Fruit fly (Drosophila melanogaster) whole organism, embryonic: ENCODE measurements around the gene CG32767.

ENCODE experiments used
- ATbp ChIP-seq: fragments of 200-800 bp; sonication (Bioruptor generic); optimal IDR thresholded peaks from 2 replicates; lab custom pipeline; 2017; ENCODE audit warnings: missing biosample characterization, mild to moderate bottlenecking, missing genetic modification characterization, missing genetic modification reagents
- Bgb ChIP-seq: fragments of 200-800 bp; sonication (Bioruptor generic); IDR thresholded peaks from 2 replicates; pipeline ENCODE4 v1.3.6; 2022; ENCODE audit warnings: missing biosample characterization, missing genetic modification characterization; ENCODE audit not compliant: partially characterized antibody
- Blimp-1 ChIP-seq: fragments of 200-800 bp; sonication (Bioruptor generic); optimal IDR thresholded peaks from 3 replicates; lab custom pipeline; 2018; ENCODE audit warnings: missing biosample characterization, missing genetic modification characterization, mild to moderate bottlenecking, moderate library complexity, missing genetic modification reagents
- C15 ChIP-seq: fragments of 200-800 bp; sonication (Bioruptor generic); IDR thresholded peaks from 3 replicates; pipeline ENCODE4 v1.3.6; 2022; ENCODE audit warnings: missing biosample characterization, missing genetic modification characterization
- CG10565 ChIP-seq: fragments of 200-800 bp; sonication (Bioruptor generic); optimal IDR thresholded peaks from 3 replicates; lab custom pipeline; 2016; ENCODE audit warnings: missing biosample characterization, mild to moderate bottlenecking, missing genetic modification characterization
- CG14014 ChIP-seq: fragments of 200-800 bp; sonication (Bioruptor generic); IDR thresholded peaks from 2 replicates; pipeline ENCODE4 v1.3.6; 2022; ENCODE audit warnings: missing biosample characterization, missing genetic modification characterization
- CG14860 ChIP-seq: fragments of 200-800 bp; sonication (Bioruptor generic); IDR thresholded peaks from 3 replicates; pipeline ENCODE4 v1.3.6; 2022; ENCODE audit warnings: missing biosample characterization, missing genetic modification characterization; ENCODE audit not compliant: partially characterized antibody
- CG15514 ChIP-seq: fragments of 200-800 bp; sonication (Bioruptor generic); optimal IDR thresholded peaks from 3 replicates; lab custom pipeline; 2017; ENCODE audit warnings: missing biosample characterization, missing genetic modification characterization, mild to moderate bottlenecking, moderate library complexity, missing genetic modification reagents
- CG1602 ChIP-seq: fragments of 200-800 bp; sonication (Bioruptor generic); optimal IDR thresholded peaks from 3 replicates; lab custom pipeline; 2016; ENCODE audit warnings: missing biosample characterization, missing genetic modification characterization
- CG17328 ChIP-seq: fragments of 200-800 bp; sonication (Bioruptor generic); IDR thresholded peaks from 2 replicates; pipeline ENCODE4 v1.3.6; 2022; ENCODE audit warnings: missing biosample characterization, missing genetic modification characterization
- CG17802 ChIP-seq: fragments of 200-800 bp; sonication (Bioruptor generic); optimal IDR thresholded peaks from 2 replicates; lab custom pipeline; 2018; ENCODE audit warnings: missing biosample characterization, mild to moderate bottlenecking, missing genetic modification characterization, moderate library complexity
- CG18599 ChIP-seq: fragments of 200-800 bp; sonication (Bioruptor generic); optimal IDR thresholded peaks from 3 replicates; lab custom pipeline; 2017; ENCODE audit warnings: missing biosample characterization, missing genetic modification characterization, mild to moderate bottlenecking, moderate library complexity, missing genetic modification reagents
- CG2202 ChIP-seq: fragments of 200-800 bp; sonication (Bioruptor generic); optimal IDR thresholded peaks from 2 replicates; lab custom pipeline; 2018; ENCODE audit warnings: missing biosample characterization, mild to moderate bottlenecking, missing genetic modification characterization
- CG30403 ChIP-seq: fragments of 200-800 bp; sonication (Bioruptor generic); optimal IDR thresholded peaks from 3 replicates; lab custom pipeline; 2016; ENCODE audit warnings: missing biosample characterization, missing genetic modification characterization
- CG33213 ChIP-seq: fragments of 200-800 bp; sonication (Bioruptor generic); optimal IDR thresholded peaks from 3 replicates; lab custom pipeline; 2016; ENCODE audit warnings: missing biosample characterization, missing genetic modification characterization
- CG7271 ChIP-seq: fragments of 200-800 bp; sonication (Bioruptor generic); optimal IDR thresholded peaks from 2 replicates; lab custom pipeline; 2018; ENCODE audit warnings: missing biosample characterization, mild to moderate bottlenecking, missing genetic modification characterization, moderate library complexity
- CG8924 ChIP-seq: fragments of 200-800 bp; optimal IDR thresholded peaks from 3 replicates; lab custom pipeline; 2019; ENCODE audit warnings: missing biosample characterization, mild to moderate bottlenecking, missing genetic modification characterization, moderate library complexity
- CG9437 ChIP-seq: fragments of 200-800 bp; sonication (Bioruptor generic); optimal IDR thresholded peaks from 2 replicates; lab custom pipeline; 2018; ENCODE audit warnings: missing biosample characterization, mild to moderate bottlenecking, missing genetic modification characterization
- CG9817 ChIP-seq: fragments of 200-800 bp; sonication (Bioruptor generic); optimal IDR thresholded peaks from 2 replicates; lab custom pipeline; 2018; ENCODE audit warnings: missing biosample characterization, mild to moderate bottlenecking, missing genetic modification characterization, moderate library complexity
- CrebB ChIP-seq: fragments of 200-800 bp; sonication (Bioruptor generic); optimal IDR thresholded peaks from 3 replicates; lab custom pipeline; 2018; ENCODE audit warnings: missing biosample characterization, mild to moderate bottlenecking, missing genetic modification characterization
- Dad ChIP-seq: fragments of 200-800 bp; sonication (Bioruptor generic); optimal IDR thresholded peaks from 3 replicates; lab custom pipeline; 2016; ENCODE audit warnings: missing biosample characterization, missing genetic modification characterization
- Doc2 ChIP-seq: fragments of 200-800 bp; sonication (Bioruptor generic); IDR thresholded peaks from 2 replicates; pipeline ENCODE4 v1.3.6; 2022; ENCODE audit warnings: missing biosample characterization, missing genetic modification characterization
- Drgx ChIP-seq: fragments of 200-800 bp; sonication (Bioruptor generic); IDR thresholded peaks from 2 replicates; pipeline ENCODE4 v1.3.6; 2022; ENCODE audit warnings: missing biosample characterization, missing genetic modification characterization
- HLH4C ChIP-seq: fragments of 200-800 bp; sonication (Bioruptor generic); IDR thresholded peaks from 3 replicates; pipeline ENCODE4 v1.3.6; 2022; ENCODE audit warnings: missing biosample characterization, missing genetic modification characterization; ENCODE audit not compliant: partially characterized antibody
- Mes4 ChIP-seq: fragments of 200-800 bp; sonication (Bioruptor generic); optimal IDR thresholded peaks from 2 replicates; lab custom pipeline; 2016; ENCODE audit warnings: missing biosample characterization, missing genetic modification characterization
- Mrtf ChIP-seq: fragments of 200-800 bp; sonication (Bioruptor generic); IDR thresholded peaks from 3 replicates; pipeline ENCODE4 v1.3.6; 2022; ENCODE audit warnings: missing biosample characterization, missing genetic modification characterization
- NC2β ChIP-seq: fragments of 200-800 bp; sonication (Bioruptor generic); optimal IDR thresholded peaks from 2 replicates; lab custom pipeline; 2016; ENCODE audit warnings: missing biosample characterization, missing genetic modification characterization
- Oaz ChIP-seq: fragments of 200-800 bp; sonication (Bioruptor generic); IDR thresholded peaks from 2 replicates; pipeline ENCODE4 v1.3.6; 2022; ENCODE audit warnings: missing biosample characterization, missing genetic modification characterization
- Stat92E ChIP-seq, 3 experiments: fragments of >200 bp in 2 of 3; fragments of 200-800 bp in 1 of 3; sonication (Bioruptor generic) in 1 of 3; optimal IDR thresholded peaks; 2 replicates each; lab custom pipeline; 2017 to 2019; ENCODE audit warnings: missing biosample characterization in 3 of 3, missing genetic modification characterization in 3 of 3, mild to moderate bottlenecking in 1 of 3, moderate library complexity in 1 of 3
- ac ChIP-seq: fragments of 200-800 bp; sonication (Bioruptor generic); optimal IDR thresholded peaks from 3 replicates; lab custom pipeline; 2017; ENCODE audit warnings: missing biosample characterization, mild to moderate bottlenecking, missing genetic modification characterization
- ash1 ChIP-seq: fragments of 200-800 bp; sonication (Bioruptor generic); optimal IDR thresholded peaks from 2 replicates; lab custom pipeline; 2018; ENCODE audit warnings: missing biosample characterization, mild to moderate bottlenecking, missing genetic modification characterization
- bigmax ChIP-seq: fragments of 200-800 bp; sonication (Bioruptor generic); optimal IDR thresholded peaks from 2 replicates; lab custom pipeline; 2018; ENCODE audit warnings: missing biosample characterization, mild to moderate bottlenecking, missing genetic modification characterization
- cg ChIP-seq: fragments of 200-800 bp; sonication (Bioruptor generic); optimal IDR thresholded peaks from 3 replicates; lab custom pipeline; 2019; ENCODE audit warnings: missing biosample characterization, mild to moderate bottlenecking, missing genetic modification characterization, moderate library complexity
- chif ChIP-seq, 2 experiments: fragments of 200-800 bp; sonication (Bioruptor generic); optimal IDR thresholded peaks; 3 replicates each; lab custom pipeline; 2016; ENCODE audit warnings: missing biosample characterization in 2 of 2, missing genetic modification characterization in 2 of 2
- danr ChIP-seq: fragments of 200-800 bp; sonication (Bioruptor generic); IDR thresholded peaks from 2 replicates; pipeline ENCODE4 v1.3.6; 2022; ENCODE audit warnings: missing biosample characterization, missing genetic modification characterization
- dati ChIP-seq: fragments of 200-800 bp; sonication (Bioruptor generic); IDR thresholded peaks from 2 replicates; pipeline ENCODE4 v1.3.6; 2022; ENCODE audit warnings: missing biosample characterization, missing genetic modification characterization
- dpn ChIP-seq, 2 experiments: fragments of 200-800 bp; sonication (Bioruptor generic); optimal IDR thresholded peaks; 3 replicates each; lab custom pipeline; 2016; ENCODE audit warnings: missing biosample characterization in 2 of 2, missing genetic modification characterization in 2 of 2
- eve ChIP-seq, 2 experiments: fragments of >200 bp; optimal IDR thresholded peaks; 2 replicates each; lab custom pipeline; 2017; ENCODE audit warnings: missing biosample characterization in 2 of 2, missing genetic modification characterization in 2 of 2
- ewg ChIP-seq: fragments of 200-800 bp; sonication (Bioruptor generic); optimal IDR thresholded peaks from 3 replicates; lab custom pipeline; 2017; ENCODE audit warnings: mild to moderate bottlenecking, missing biosample characterization, missing genetic modification reagents, missing genetic modification characterization
- exex ChIP-seq: fragments of 200-800 bp; sonication (Bioruptor generic); optimal IDR thresholded peaks from 4 replicates; lab custom pipeline; 2018; ENCODE audit warnings: missing biosample characterization, mild to moderate bottlenecking, missing genetic modification characterization, moderate library complexity
- gce ChIP-seq: fragments of 200-800 bp; sonication (Bioruptor generic); IDR thresholded peaks from 3 replicates; pipeline ENCODE4 v1.3.6; 2022; ENCODE audit warnings: missing biosample characterization, missing genetic modification characterization
- insv ChIP-seq, 2 experiments: fragments of 200-800 bp; sonication (Bioruptor generic); optimal IDR thresholded peaks; 3 replicates each; lab custom pipeline; 2016 to 2018; ENCODE audit warnings: missing biosample characterization in 2 of 2, missing genetic modification characterization in 2 of 2
- kni ChIP-seq: fragments of 200-800 bp; sonication (Bioruptor generic); optimal IDR thresholded peaks from 3 replicates; lab custom pipeline; 2017; ENCODE audit warnings: mild to moderate bottlenecking, missing biosample characterization, missing genetic modification reagents, missing genetic modification characterization
- nerfin-1 ChIP-seq: fragments of 200-800 bp; sonication (Bioruptor generic); optimal IDR thresholded peaks from 3 replicates; lab custom pipeline; 2019; ENCODE audit warnings: missing biosample characterization, mild to moderate bottlenecking, missing genetic modification characterization, moderate library complexity
- pho ChIP-seq: fragments of 200-800 bp; sonication (Bioruptor generic); optimal IDR thresholded peaks from 2 replicates; lab custom pipeline; 2016; ENCODE audit warnings: missing biosample characterization, missing genetic modification characterization
- sug ChIP-seq: fragments of 200-800 bp; optimal IDR thresholded peaks from 2 replicates; lab custom pipeline; 2019; ENCODE audit warnings: missing biosample characterization, mild to moderate bottlenecking, missing genetic modification characterization, moderate library complexity
- unc-4 ChIP-seq: fragments of 200-800 bp; sonication (Bioruptor generic); IDR thresholded peaks from 2 replicates; pipeline ENCODE4 v1.3.6; 2022; ENCODE audit warnings: missing biosample characterization, missing genetic modification characterization; ENCODE audit not compliant: partially characterized antibody
- yki ChIP-seq: fragments of >200 bp; optimal IDR thresholded peaks from 3 replicates; lab custom pipeline; 2018
- zen ChIP-seq: fragments of 200-800 bp; sonication (Bioruptor generic); optimal IDR thresholded peaks from 3 replicates; lab custom pipeline; 2018; ENCODE audit warnings: missing biosample characterization, mild to moderate bottlenecking, missing genetic modification characterization, moderate library complexity

Gene CG32767

DNA sequence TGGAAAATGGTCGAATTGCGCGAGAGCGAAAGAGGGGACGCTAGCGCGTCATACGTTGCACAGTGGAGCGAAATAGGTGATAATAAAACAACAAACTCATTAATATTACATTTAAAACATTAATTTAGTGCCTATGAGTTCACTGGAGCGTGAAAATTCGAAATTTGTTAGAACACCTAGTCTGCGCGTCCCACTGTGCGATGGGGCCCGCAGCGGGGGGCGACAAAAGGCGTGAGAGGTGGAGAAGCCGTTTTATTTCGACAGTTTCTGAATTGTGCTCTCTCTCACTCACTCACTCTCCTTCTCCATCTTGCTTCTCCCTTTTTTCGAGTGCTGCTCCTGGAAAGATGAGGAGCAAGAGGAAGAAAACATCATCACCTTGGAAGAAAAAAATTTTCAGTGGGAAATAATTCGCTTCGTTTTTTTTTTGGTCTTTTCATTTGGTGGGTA is 896 bp downstream of the CG32767 start (continued):
- peak; percentile 95 for TF ChIP-seq kni
- peak; percentile 91 for TF ChIP-seq CrebB (tag; lab: Kevin White, UChicago)
- peak; percentile 73 for TF ChIP-seq ash1 (GFP tag; lab: Kevin White, UChicago)
- TF ChIP-seq CG2202 (tag; lab: Kevin White, UChicago): peak; percentile 79
- peak; percentile 87 for TF ChIP-seq CG10565 (GFP tag; lab: Kevin White, UChicago)
- peak; percentile 88 for TF ChIP-seq CG8924 (tag; lab: Kevin White, UChicago)
- peak; percentile 91 for TF ChIP-seq pho (GFP tag; lab: Kevin White, UChicago)
- TF ChIP-seq yki: no peak
- peak; percentile 88 for TF ChIP-seq zen (tag; lab: Kevin White, UChicago)
- TF ChIP-seq nerfin-1 (tag; lab: Kevin White, UChicago): peak; percentile 85
- peak; percentile 64 for TF ChIP-seq CG7271 (tag; lab: Kevin White, UChicago)
- peak; percentile 89 for TF ChIP-seq CG1602 (GFP tag; lab: Kevin White, UChicago)
- peak; percentile 91 for TF ChIP-seq ewg (GFP tag; lab: Kevin White, UChicago)
- TF ChIP-seq Mes4 (GFP tag; lab: Kevin White, UChicago): peak; percentile 92
- peak; percentile 84 for TF ChIP-seq CG9817 (tag; lab: Kevin White, UChicago)
- TF ChIP-seq Mrtf (GFP tag; lab: Robert Waterston, UW): peak; percentile 95
- peak; percentile 88 for TF ChIP-seq Doc2 (GFP tag; lab: Robert Waterston, UW)
- TF ChIP-seq C15 (GFP tag; lab: Robert Waterston, UW): peak; percentile 93
- TF ChIP-seq sug (tag; lab: Kevin White, UChicago): peak; percentile 93
- TF ChIP-seq gce (GFP tag; lab: Robert Waterston, UW): peak; percentile 97
- peak; percentile 90 for TF ChIP-seq CG33213 (GFP tag; lab: Kevin White, UChicago)
- TF ChIP-seq HLH4C (GFP tag; lab: Robert Waterston, UW): peak; percentile 64; the same call in 2 of the 3 replicates
- TF ChIP-seq Drgx (GFP tag; lab: Robert Waterston, UW): peak; percentile 98
- peak; percentile 93 to 97 for TF ChIP-seq dpn (GFP tag; optimal IDR thresholded peaks at IDR 0.05; lab: Kevin White, UChicago)
- peak; percentile 94 for TF ChIP-seq danr (GFP tag; lab: Robert Waterston, UW)
- peak; percentile 88 for TF ChIP-seq ac
- peak; percentile 91 to 95 for TF ChIP-seq chif (GFP tag; optimal IDR thresholded peaks at IDR 0.05; lab: Kevin White, UChicago)
- peak; percentile 67 for TF ChIP-seq CG17802 (tag; lab: Kevin White, UChicago)
- TF ChIP-seq CG30403 (GFP tag; lab: Kevin White, UChicago): peak; percentile 94
- TF ChIP-seq unc-4 (GFP tag; lab: Robert Waterston, UW): 0 out of 2 replicates have a peak, but pooled peaks have one; percentile 34
- peak; percentile 92 for TF ChIP-seq NC2β (GFP tag; lab: Kevin White, UChicago)
- peak; percentile 88 for TF ChIP-seq dati (GFP tag; lab: Robert Waterston, UW)
- peak; percentile 84 for TF ChIP-seq Blimp-1
- peak; percentile 81 for TF ChIP-seq CG9437 (GFP tag; lab: Kevin White, UChicago)
- TF ChIP-seq Oaz (GFP tag; lab: Robert Waterston, UW): peak; percentile 93
- peak; percentile 97 for TF ChIP-seq CG17328 (GFP tag; lab: Robert Waterston, UW)
- TF ChIP-seq Bgb (GFP tag; lab: Robert Waterston, UW): peak; percentile 46; the same call in 1 of the 2 replicates
- TF ChIP-seq Stat92E (GFP tag; optimal IDR thresholded peaks at IDR 0.05; lab: Kevin White, UChicago): peak in 1 of 3 experiments; percentile 25
- TF ChIP-seq CG14860 (GFP tag; lab: Robert Waterston, UW): peak; percentile 69
- peak; percentile 95 for TF ChIP-seq ATbp (GFP tag; lab: Kevin White, UChicago)
- peak in 1 of 2 experiments; percentile 36 for TF ChIP-seq insv (GFP tag; optimal IDR thresholded peaks at IDR 0.05; lab: Kevin White, UChicago)
- peak; percentile 95 for TF ChIP-seq Dad
- TF ChIP-seq cg (GFP tag; lab: Kevin White, UChicago): no peak
- peak; percentile 27 to 80 for TF ChIP-seq eve (GFP tag; optimal IDR thresholded peaks at IDR 0.05; lab: Kevin White, UChicago)
- TF ChIP-seq CG18599 (GFP tag; lab: Kevin White, UChicago): peak; percentile 98
- TF ChIP-seq CG14014: peak; percentile 97
- peak; percentile 50 for TF ChIP-seq exex (tag; lab: Kevin White, UChicago)
- peak; percentile 80 for TF ChIP-seq CG15514
- peak; percentile 24 for TF ChIP-seq bigmax
